Fruit fly (Drosophila melanogaster) whole organism, pupa: Measurements from ENCODE around the gene CG5157.

ENCODE experiments used
- CG10348 ChIP-seq: fragments of 200-800 bp; sonication (Bioruptor generic); IDR thresholded peaks from 2 replicates; pipeline ENCODE4 v1.3.6; 2022; ENCODE audit warnings: missing biosample characterization, missing genetic modification characterization
- CG12605 ChIP-seq: fragments of 200-800 bp; sonication (Bioruptor generic); IDR thresholded peaks from 2 replicates; pipeline ENCODE4 v1.3.6; 2022; ENCODE audit warnings: missing biosample characterization, missing genetic modification characterization
- CG13204 ChIP-seq: fragments of 200-800 bp; sonication (Bioruptor generic); optimal IDR thresholded peaks from 2 replicates; lab custom pipeline; 2018; ENCODE audit warnings: missing biosample characterization, mild to moderate bottlenecking, missing genetic modification characterization, moderate library complexity
- CG14655 ChIP-seq: fragments of 200-800 bp; sonication (Bioruptor generic); optimal IDR thresholded peaks from 3 replicates; lab custom pipeline; 2017; ENCODE audit warnings: mild to moderate bottlenecking, missing biosample characterization, missing genetic modification reagents, missing genetic modification characterization
- CG15710 ChIP-seq: fragments of 200-800 bp; sonication (Bioruptor generic); optimal IDR thresholded peaks from 2 replicates; lab custom pipeline; 2018; ENCODE audit warnings: missing biosample characterization, mild to moderate bottlenecking, missing genetic modification characterization, moderate library complexity
- CG17806 ChIP-seq: fragments of 200-800 bp; sonication (Bioruptor generic); optimal IDR thresholded peaks from 2 replicates; lab custom pipeline; 2018; ENCODE audit warnings: missing biosample characterization, mild to moderate bottlenecking, missing genetic modification characterization, moderate library complexity
- CG32121 ChIP-seq: fragments of 200-800 bp; sonication (Bioruptor generic); IDR thresholded peaks from 2 replicates; pipeline ENCODE4 v1.3.6; 2022; ENCODE audit warnings: missing biosample characterization, missing genetic modification characterization
- CG34367 ChIP-seq: fragments of 200-800 bp; sonication (Bioruptor generic); optimal IDR thresholded peaks from 2 replicates; lab custom pipeline; 2018; ENCODE audit warnings: missing biosample characterization, mild to moderate bottlenecking, missing genetic modification characterization
- CG4496 ChIP-seq: fragments of 200-800 bp; sonication (Bioruptor generic); IDR thresholded peaks from 3 replicates; pipeline ENCODE4 v1.3.6; 2022; ENCODE audit warnings: missing biosample characterization, missing genetic modification characterization
- CG8159 ChIP-seq: fragments of 200-800 bp; sonication (Bioruptor generic); optimal IDR thresholded peaks from 3 replicates; lab custom pipeline; 2018; ENCODE audit warnings: missing biosample characterization, mild to moderate bottlenecking, missing genetic modification characterization, moderate library complexity
- CG8301 ChIP-seq: fragments of 200-800 bp; sonication (Bioruptor generic); optimal IDR thresholded peaks from 2 replicates; lab custom pipeline; 2018; ENCODE audit warnings: missing biosample characterization, mild to moderate bottlenecking, missing genetic modification characterization
- CG9948 ChIP-seq: fragments of 200-800 bp; sonication (Bioruptor generic); optimal IDR thresholded peaks from 2 replicates; lab custom pipeline; 2018; ENCODE audit warnings: missing biosample characterization, mild to moderate bottlenecking, missing genetic modification characterization, moderate library complexity
- D1 ChIP-seq: fragments of 200-800 bp; sonication (Bioruptor generic); optimal IDR thresholded peaks from 2 replicates; lab custom pipeline; 2018; ENCODE audit warnings: missing biosample characterization, mild to moderate bottlenecking, missing genetic modification characterization, moderate library complexity
- EcR ChIP-seq: fragments of 200-800 bp; sonication (Bioruptor generic); optimal IDR thresholded peaks from 3 replicates; lab custom pipeline; 2019; ENCODE audit warnings: missing biosample characterization, missing genetic modification characterization, mild to moderate bottlenecking, moderate library complexity, missing genetic modification reagents
- Ets98B ChIP-seq: fragments of 200-800 bp; sonication (Bioruptor generic); IDR thresholded peaks from 2 replicates; pipeline ENCODE4 v1.3.6; 2022; ENCODE audit warnings: missing biosample characterization, missing genetic modification characterization
- Pif1A ChIP-seq: fragments of 200-800 bp; sonication (Bioruptor generic); optimal IDR thresholded peaks from 3 replicates; lab custom pipeline; 2016; ENCODE audit warnings: missing biosample characterization, missing genetic modification characterization
- Pif1B ChIP-seq: fragments of 200-800 bp; sonication (Bioruptor generic); optimal IDR thresholded peaks from 3 replicates; lab custom pipeline; 2016; ENCODE audit warnings: missing biosample characterization, missing genetic modification characterization
- Snoo ChIP-seq: fragments of 200-800 bp; sonication (Bioruptor generic); optimal IDR thresholded peaks from 3 replicates; lab custom pipeline; 2017; ENCODE audit warnings: missing biosample characterization, mild to moderate bottlenecking, missing genetic modification characterization, inconsistent platforms
- fd96Ca ChIP-seq: fragments of 200-800 bp; sonication (Bioruptor generic); IDR thresholded peaks from 3 replicates; pipeline ENCODE4 v1.3.6; 2022; ENCODE audit warnings: missing biosample characterization, missing genetic modification characterization
- gl ChIP-seq: fragments of 200-800 bp; sonication (Bioruptor generic); optimal IDR thresholded peaks from 2 replicates; lab custom pipeline; 2018; ENCODE audit warnings: missing biosample characterization, mild to moderate bottlenecking, missing genetic modification characterization
- rn ChIP-seq: fragments of 200-800 bp; sonication (Bioruptor generic); IDR thresholded peaks from 2 replicates; pipeline ENCODE4 v1.3.6; 2022; ENCODE audit warnings: missing biosample characterization, missing genetic modification characterization

Gene CG5157

DNA sequence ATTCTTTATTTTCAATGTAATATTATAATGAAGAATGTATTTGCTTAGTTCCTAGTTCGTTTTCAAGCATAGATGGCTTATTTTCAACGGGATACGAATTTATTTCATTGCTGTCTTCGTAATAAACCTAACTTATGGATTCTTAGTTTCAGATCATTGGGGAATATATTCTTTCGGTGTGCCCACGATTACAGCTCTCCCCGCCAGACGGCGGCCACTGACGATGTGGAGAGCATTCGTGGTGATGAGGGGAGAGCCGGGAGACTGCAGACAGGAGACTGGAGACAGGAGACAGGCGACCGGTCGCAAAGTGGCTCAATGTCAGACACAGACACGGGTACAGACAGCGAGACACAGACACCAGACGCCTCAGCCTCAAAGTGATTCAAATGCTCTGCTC, 39.6 kb upstream of the CG5157 start:
- TF ChIP-seq CG13204 (GFP tag; lab: Kevin White, UChicago) (peak; percentile 61), CG12605 (GFP tag; lab: Robert Waterston, UW) (no peak), EcR (GFP tag; lab: Kevin White, UChicago) (no peak), CG17806 (tag; lab: Kevin White, UChicago) (peak; percentile 35), Snoo (tag; lab: Kevin White, UChicago) (peak; percentile 44), CG34367 (tag; lab: Kevin White, UChicago) (peak; percentile 4), CG9948 (tag; lab: Kevin White, UChicago) (peak; percentile 16), Pif1B (peak; percentile 8), rn (GFP tag; lab: Robert Waterston, UW) (no peak), CG10348 (no peak), CG14655 (GFP tag; lab: Kevin White, UChicago) (peak; percentile 5), CG8301 (tag; lab: Kevin White, UChicago) (no peak), Pif1A (no peak), Ets98B (no peak), gl (tag; lab: Kevin White, UChicago) (no peak), CG4496 (GFP tag; lab: Robert Waterston, UW) (peak; percentile 46; the same call in 1 of the 3 replicates), CG8159 (peak; percentile 50), CG15710 (peak; percentile 52), D1 (tag; lab: Kevin White, UChicago) (no peak), CG32121 (GFP tag; lab: Robert Waterston, UW) (no peak), fd96Ca (GFP tag; lab: Robert Waterston, UW) (no peak)

DNA sequence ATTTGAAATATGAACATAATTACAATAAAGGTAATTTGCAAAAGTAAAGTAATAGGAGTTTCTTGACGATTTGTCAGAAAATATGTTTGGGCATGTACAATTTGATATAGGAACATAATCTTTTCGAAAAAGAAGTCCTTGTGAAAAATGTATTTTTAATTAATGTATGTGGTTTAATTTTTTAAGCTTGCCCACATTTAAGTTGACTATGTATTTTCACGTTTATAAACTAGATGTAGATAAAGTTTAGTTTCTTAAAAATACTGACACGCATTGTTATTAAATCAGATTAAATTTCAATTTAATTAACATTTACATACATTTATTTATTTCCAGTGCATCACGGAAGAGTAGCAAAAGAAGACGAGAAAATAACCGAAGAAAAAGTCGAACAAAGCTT, 38.8 kb upstream of the CG5157 start:
- TF ChIP-seq EcR (GFP tag; lab: Kevin White, UChicago) (no peak), CG34367 (tag; lab: Kevin White, UChicago) (peak; percentile 74), Pif1A (peak; percentile 44), fd96Ca (GFP tag; lab: Robert Waterston, UW) (no peak), CG13204 (GFP tag; lab: Kevin White, UChicago) (no peak), Ets98B (no peak), CG32121 (GFP tag; lab: Robert Waterston, UW) (no peak), Snoo (tag; lab: Kevin White, UChicago) (no peak), CG4496 (GFP tag; lab: Robert Waterston, UW) (no peak), CG10348 (no peak), CG12605 (GFP tag; lab: Robert Waterston, UW) (no peak), CG15710 (peak; percentile 82), CG8159 (peak; percentile 89), Pif1B (peak; percentile 25), gl (tag; lab: Kevin White, UChicago) (no peak), D1 (tag; lab: Kevin White, UChicago) (peak; percentile 70), CG9948 (tag; lab: Kevin White, UChicago) (peak; percentile 82), CG17806 (tag; lab: Kevin White, UChicago) (peak; percentile 75), rn (GFP tag; lab: Robert Waterston, UW) (no peak), CG8301 (tag; lab: Kevin White, UChicago) (no peak), CG14655 (GFP tag; lab: Kevin White, UChicago) (peak; percentile 46)

DNA sequence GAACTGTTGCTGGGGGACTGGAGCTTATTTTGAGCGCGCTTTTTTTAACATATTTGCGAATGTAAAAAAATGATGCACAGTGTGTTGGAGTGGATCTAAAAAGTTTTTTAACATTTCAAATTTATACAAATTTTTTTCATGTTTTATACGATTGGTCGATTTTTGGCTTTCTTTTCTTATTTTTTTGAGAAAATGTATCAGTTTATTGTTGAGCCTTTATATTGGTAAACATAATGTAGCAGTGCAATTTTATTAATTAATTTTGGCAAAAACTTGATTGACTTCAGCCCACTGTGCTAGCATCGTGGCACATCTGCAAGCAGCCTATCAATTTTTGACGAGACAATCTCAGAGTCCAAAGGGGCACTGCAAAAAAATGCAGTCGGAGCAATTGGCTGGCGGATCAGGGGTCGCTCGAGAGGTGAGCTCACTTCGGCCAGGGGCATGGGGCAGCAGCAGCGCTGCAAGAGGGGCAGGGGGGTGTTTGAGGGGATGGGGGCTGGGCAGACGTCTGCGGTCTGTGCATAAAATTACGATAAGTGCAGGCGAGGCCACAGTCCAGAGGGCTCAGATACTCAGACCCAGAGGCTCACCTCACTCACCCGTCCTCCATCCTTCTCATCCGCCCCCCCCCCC, 38.1 kb upstream of the CG5157 start:
- TF ChIP-seq CG8159 (peak; percentile 92), Snoo (tag; lab: Kevin White, UChicago) (peak; percentile 62), D1 (tag; lab: Kevin White, UChicago) (peak; percentile 45), CG34367 (tag; lab: Kevin White, UChicago) (peak; percentile 79), EcR (GFP tag; lab: Kevin White, UChicago) (no peak), Pif1A (peak; percentile 86), CG15710 (peak; percentile 84), CG32121 (GFP tag; lab: Robert Waterston, UW) (0 out of 2 replicates have a peak, but pooled peaks have one; percentile 41), CG14655 (GFP tag; lab: Kevin White, UChicago) (peak; percentile 62), Pif1B (peak; percentile 77), CG17806 (tag; lab: Kevin White, UChicago) (peak; percentile 90), gl (tag; lab: Kevin White, UChicago) (peak; percentile 55), CG13204 (GFP tag; lab: Kevin White, UChicago) (peak; percentile 56), CG9948 (tag; lab: Kevin White, UChicago) (peak; percentile 84), fd96Ca (GFP tag; lab: Robert Waterston, UW) (no peak), Ets98B (no peak), CG4496 (GFP tag; lab: Robert Waterston, UW) (0 out of 3 replicates have a peak, but pooled peaks have one; percentile 48), CG10348 (no peak), rn (GFP tag; lab: Robert Waterston, UW) (no peak), CG12605 (GFP tag; lab: Robert Waterston, UW) (peak; percentile 46), CG8301 (tag; lab: Kevin White, UChicago) (peak; percentile 49)

DNA sequence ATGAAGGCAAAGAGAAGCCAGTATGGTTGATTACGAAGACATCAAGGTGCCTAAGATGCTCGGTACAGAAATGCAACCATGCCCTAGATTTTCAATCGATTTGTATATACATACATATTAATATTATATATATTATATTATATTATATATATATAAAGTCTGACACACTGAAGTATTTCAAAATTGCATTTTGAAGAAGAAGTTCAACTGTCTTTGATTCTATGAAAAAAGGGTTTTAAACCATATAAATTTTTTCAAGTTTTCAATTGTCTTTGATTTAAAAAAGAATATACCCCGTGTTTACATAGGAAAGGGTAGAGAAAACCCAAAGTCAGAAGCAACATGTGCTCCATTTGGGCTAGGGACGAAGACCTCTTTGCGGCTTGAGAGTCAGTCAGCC, 37.1 kb upstream of the CG5157 start:
- no peak for TF ChIP-seq CG13204 (GFP tag; lab: Kevin White, UChicago)
- peak; percentile 93 for TF ChIP-seq CG8159
- peak; percentile 91 for TF ChIP-seq CG9948 (tag; lab: Kevin White, UChicago)
- TF ChIP-seq CG10348, result no peak
- TF ChIP-seq fd96Ca (GFP tag; lab: Robert Waterston, UW), result no peak
- no peak for TF ChIP-seq gl (tag; lab: Kevin White, UChicago)
- peak; percentile 76 for TF ChIP-seq CG34367 (tag; lab: Kevin White, UChicago)
- TF ChIP-seq Pif1B, result no peak
- TF ChIP-seq CG15710, result peak; percentile 90
- TF ChIP-seq CG8301 (tag; lab: Kevin White, UChicago), result no peak
- TF ChIP-seq EcR (GFP tag; lab: Kevin White, UChicago), result no peak
- TF ChIP-seq CG32121 (GFP tag; lab: Robert Waterston, UW), result no peak
- peak; percentile 27 for TF ChIP-seq D1 (tag; lab: Kevin White, UChicago)
- TF ChIP-seq Pif1A, result no peak
- TF ChIP-seq CG12605 (GFP tag; lab: Robert Waterston, UW), result no peak
- TF ChIP-seq CG4496 (GFP tag; lab: Robert Waterston, UW), result no peak
- no peak for TF ChIP-seq Snoo (tag; lab: Kevin White, UChicago)
- TF ChIP-seq Ets98B, result no peak
- TF ChIP-seq rn (GFP tag; lab: Robert Waterston, UW), result no peak
- peak; percentile 89 for TF ChIP-seq CG17806 (tag; lab: Kevin White, UChicago)
- TF ChIP-seq CG14655 (GFP tag; lab: Kevin White, UChicago), result peak; percentile 60
- TF ChIP-seq, all 21 proteins: peak for 7
